Fruit fly (Drosophila melanogaster) whole organism: Measurements from ENCODE around the gene CG8202.
A peak's percentile ranks its signal among the peaks of the same experiment; 100 is the strongest.

Experiments used
- CG8478 ChIP-seq: fragments of >200 bp; optimal IDR thresholded peaks from 2 replicates; lab custom pipeline; 2018; ENCODE audit warnings: inconsistent platforms
- EcR ChIP-seq, 2 experiments: fragments of >200 bp; optimal IDR thresholded peaks; 2 replicates each; lab custom pipeline; 2017; ENCODE audit warnings: missing biosample characterization in 2 of 2, missing genetic modification characterization in 2 of 2, missing genetic modification reagents in 2 of 2
- pan ChIP-seq: fragments of >200 bp; optimal IDR thresholded peaks from 2 replicates; lab custom pipeline; 2017
- psq ChIP-seq: fragments of >200 bp; optimal IDR thresholded peaks from 2 replicates; lab custom pipeline; 2017
- usp ChIP-seq: fragments of >200 bp; optimal IDR thresholded peaks from 2 replicates; lab custom pipeline; 2017; ENCODE audit warnings: missing biosample characterization, missing genetic modification characterization, mixed read lengths

dm6 chr3R:8747871-8748775 lies 16.2 kb downstream of the CG8202 start:
- TF ChIP-seq usp (no peak), pan (lab: Kevin White, UChicago) (no peak), psq (no peak), CG8478 (lab: Kevin White, UChicago) (no peak), EcR (GFP tag; optimal IDR thresholded peaks at IDR 0.05; lab: Kevin White, UChicago) (peak; percentile 66 to 75)
